Worm (Caenorhabditis elegans) whole organism, L1 larva: ENCODE measurements around the gene T19B10.12.

Source experiments
- ceh-90 ChIP-seq: sonication (generic microtip); optimal IDR thresholded peaks from 2 replicates; lab custom pipeline; 2016; ENCODE audit warnings: missing genetic modification characterization, missing compliant biosample characterization
- lin-15B ChIP-seq: fragments of 150-350 bp; sonication (generic microtip); optimal IDR thresholded peaks from 3 replicates; lab custom pipeline; 2014; ENCODE audit warnings: missing biosample characterization, missing genetic modification characterization
- mab-9 ChIP-seq: fragments of 200-800 bp; sonication (Bioruptor generic); IDR thresholded peaks from 2 replicates; pipeline ENCODE4 v1.3.6; 2022; ENCODE audit warnings: missing genetic modification reagents, missing genetic modification characterization, missing compliant biosample characterization
- nhr-237 ChIP-seq: fragments of 150-350 bp; optimal IDR thresholded peaks from 2 replicates; lab custom pipeline; 2014; ENCODE audit warnings: missing biosample characterization, missing genetic modification characterization
- snpc-4 ChIP-seq: fragments of 150-350 bp; optimal IDR thresholded peaks from 2 replicates; lab custom pipeline; 2014; ENCODE audit warnings: missing biosample characterization, missing genetic modification characterization
- swsn-7 ChIP-seq: sonication (generic microtip); optimal IDR thresholded peaks from 2 replicates; lab custom pipeline; 2016; ENCODE audit warnings: missing genetic modification characterization, missing compliant biosample characterization
- tlp-1 ChIP-seq: fragments of 150-350 bp; optimal IDR thresholded peaks from 2 replicates; lab custom pipeline; 2014; ENCODE audit warnings: missing biosample characterization, missing genetic modification characterization
- unc-130 ChIP-seq: fragments of 150-350 bp; optimal IDR thresholded peaks from 2 replicates; lab custom pipeline; 2017; ENCODE audit warnings: missing biosample characterization, missing genetic modification characterization, inconsistent platforms
- unc-62 ChIP-seq: fragments of 150-350 bp; optimal IDR thresholded peaks from 2 replicates; lab custom pipeline; 2014; ENCODE audit warnings: missing biosample characterization, missing genetic modification reagents, missing genetic modification characterization
- unc-86 ChIP-seq: sonication (generic microtip); optimal IDR thresholded peaks from 2 replicates; lab custom pipeline; 2016; ENCODE audit warnings: missing genetic modification characterization, missing compliant biosample characterization
- zag-1 ChIP-seq: fragments of 150-350 bp; optimal IDR thresholded peaks from 2 replicates; lab custom pipeline; 2014; ENCODE audit warnings: missing biosample characterization, missing genetic modification characterization
- ztf-11 ChIP-seq, 2 experiments: sonication (generic microtip); optimal IDR thresholded peaks; 2 replicates each; lab custom pipeline; 2016 to 2017; ENCODE audit warnings: missing genetic modification characterization in 2 of 2, missing biosample characterization in 1 of 2, missing compliant biosample characterization in 1 of 2

DNA sequence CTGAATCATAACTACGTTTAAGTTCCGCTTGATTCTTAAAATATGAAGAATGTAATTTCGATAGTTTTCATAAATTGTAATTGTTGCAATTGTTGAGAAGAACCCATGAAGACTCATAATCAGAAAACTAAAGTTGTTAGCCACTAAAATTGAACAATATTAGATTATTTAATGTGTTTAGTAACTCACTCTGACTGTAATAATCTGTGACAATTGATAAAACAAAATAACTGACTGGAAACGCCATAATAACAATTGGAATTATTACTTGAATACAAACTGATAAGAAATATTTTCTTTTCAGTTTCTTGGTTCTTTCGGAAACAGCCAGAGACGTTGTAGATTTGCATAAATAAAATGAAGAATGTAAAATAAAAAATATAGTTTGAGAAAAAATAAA is 48.6 kb downstream of the T19B10.12 start:
- no peak for TF ChIP-seq unc-86 (tag; lab: Kevin White, UChicago)
- no peak for TF ChIP-seq tlp-1 (tag; lab: Kevin White, UChicago)
- TF ChIP-seq unc-62 (GFP tag; lab: Kevin White, UChicago): no peak
- TF ChIP-seq lin-15B (tag; lab: Kevin White, UChicago): no peak
- TF ChIP-seq zag-1 (tag; lab: Kevin White, UChicago): no peak
- no peak for TF ChIP-seq mab-9
- no peak for TF ChIP-seq ztf-11 (tag; optimal IDR thresholded peaks at IDR 0.05; lab: Kevin White, UChicago)
- no peak for TF ChIP-seq unc-130 (tag; lab: Kevin White, UChicago)
- no peak for TF ChIP-seq snpc-4 (tag; lab: Kevin White, UChicago)
- TF ChIP-seq nhr-237: no peak
- no peak for TF ChIP-seq swsn-7 (tag; lab: Kevin White, UChicago)
- no peak for TF ChIP-seq ceh-90
